Fruit fly (Drosophila melanogaster): ENCODE results near the gene Meics.

The Meics gene

dm6 chr3L:13934902-13935301 is 29.6 kb downstream of the Meics start (continued):
- TF ChIP-seq CG1529 (GFP tag; optimal IDR thresholded peaks at IDR 0.05) = no peak
- no peak for TF ChIP-seq prd (optimal IDR thresholded peaks at IDR 0.05)
- TF ChIP-seq prd (GFP tag; IDR thresholded peaks at IDR 0.05) = no peak
- no peak for TF ChIP-seq hkb (optimal IDR thresholded peaks at IDR 0.05)
- peak; percentile 39; the same call in 1 of the 2 replicates for TF ChIP-seq hkb (GFP tag; IDR thresholded peaks at IDR 0.05)
- no peak for TF ChIP-seq pnt (GFP tag; optimal IDR thresholded peaks at IDR 0.05)
- TF ChIP-seq caup (GFP tag; optimal IDR thresholded peaks at IDR 0.05; ENCODE audit: severe bottlenecking) = no peak
- TF ChIP-seq dm (GFP tag; optimal IDR thresholded peaks at IDR 0.05) = no peak
- TF ChIP-seq Max (GFP tag; optimal IDR thresholded peaks at IDR 0.05) = no peak
- peak; percentile 96 for TF ChIP-seq CG3163 (GFP tag; optimal IDR thresholded peaks at IDR 0.05)
- no peak for TF ChIP-seq mam (GFP tag; optimal IDR thresholded peaks at IDR 0.05)
- TF ChIP-seq Asciz (GFP tag; optimal IDR thresholded peaks at IDR 0.05) = no peak
- TF ChIP-seq CG30403 (GFP tag; optimal IDR thresholded peaks at IDR 0.05) = no peak
- no peak for TF ChIP-seq CG3838 (GFP tag; optimal IDR thresholded peaks at IDR 0.05)
- TF ChIP-seq wdn (GFP tag; IDR thresholded peaks at IDR 0.05) = 0 out of 2 replicates have a peak, but pooled peaks have one; percentile 18
- no peak for TF ChIP-seq CG10209 (GFP tag; optimal IDR thresholded peaks at IDR 0.05)
- no peak for TF ChIP-seq dmrt11E (tag; optimal IDR thresholded peaks at IDR 0.05)
- TF ChIP-seq croc (GFP tag; conservative IDR thresholded peaks at IDR 0.05) = no peak
- no peak for TF ChIP-seq HLHmδ (GFP tag; optimal IDR thresholded peaks at IDR 0.05)
- TF ChIP-seq dimm (GFP tag; IDR thresholded peaks at IDR 0.05) = no peak
- TF ChIP-seq Pdp1 (GFP tag; optimal IDR thresholded peaks at IDR 0.05) = no peak
- TF ChIP-seq CG43689 (GFP tag; IDR thresholded peaks at IDR 0.05) = no peak
- no peak for TF ChIP-seq Ravus (GFP tag; IDR thresholded peaks at IDR 0.05)
- TF ChIP-seq BEAF-32 (GFP tag; optimal IDR thresholded peaks at IDR 0.05) = no peak
- TF ChIP-seq unc-4 (GFP tag; IDR thresholded peaks at IDR 0.05; ENCODE audit: partially characterized antibody) = no peak
- TF ChIP-seq CG17186 (GFP tag; optimal IDR thresholded peaks at IDR 0.05) = no peak
- TF ChIP-seq sens (GFP tag) = peak; percentile 57
- no peak for TF ChIP-seq CG11398 (GFP tag; optimal IDR thresholded peaks at IDR 0.05)
- TF ChIP-seq CG14710 (tag; optimal IDR thresholded peaks at IDR 0.05) = no peak
- no peak for TF ChIP-seq CG33213 (GFP tag; optimal IDR thresholded peaks at IDR 0.05)
- TF ChIP-seq jumu (GFP tag; optimal IDR thresholded peaks at IDR 0.05) = no peak
- TF ChIP-seq Eip74EF (GFP tag; optimal IDR thresholded peaks at IDR 0.05) = peak in 1 of 2 experiments; percentile 22
- peak; percentile 79 for TF ChIP-seq CG5180 (GFP tag; optimal IDR thresholded peaks at IDR 0.05)
- no peak for TF ChIP-seq Fer3 (tag; optimal IDR thresholded peaks at IDR 0.05)
- TF ChIP-seq odd (GFP tag; optimal IDR thresholded peaks at IDR 0.05) = peak; percentile 7
- TF ChIP-seq CG4730 (GFP tag; IDR thresholded peaks at IDR 0.05) = no peak
- no peak for TF ChIP-seq CG17912 (GFP tag; optimal IDR thresholded peaks at IDR 0.05)
- no peak for TF ChIP-seq gce (GFP tag; IDR thresholded peaks at IDR 0.05)
- TF ChIP-seq CG6272 (GFP tag; IDR thresholded peaks at IDR 0.05) = no peak
- TF ChIP-seq gt (GFP tag; IDR thresholded peaks at IDR 0.05) = no peak
- no peak for TF ChIP-seq B-H2 (GFP tag; optimal IDR thresholded peaks at IDR 0.05)
- no peak for TF ChIP-seq CG15269 (tag; optimal IDR thresholded peaks at IDR 0.05)
- no peak for TF ChIP-seq bowl (GFP tag; IDR thresholded peaks at IDR 0.05)
- TF ChIP-seq sqz (GFP tag; optimal IDR thresholded peaks at IDR 0.05) = peak; percentile 63
- no peak for TF ChIP-seq B-H1 (GFP tag; IDR thresholded peaks at IDR 0.05)
- TF ChIP-seq Trl (optimal IDR thresholded peaks at IDR 0.05) = peak; percentile 51 to 56
- no peak for TF ChIP-seq Trl (GFP tag; optimal IDR thresholded peaks at IDR 0.05)
- TF ChIP-seq D19A (tag; optimal IDR thresholded peaks at IDR 0.05) = no peak
- TF ChIP-seq sr (GFP tag; IDR thresholded peaks at IDR 0.05) = no peak
- TF ChIP-seq Hr78 (GFP tag; optimal IDR thresholded peaks at IDR 0.05) = peak in 1 of 2 experiments; percentile 49

Measured in whole organism, embryonic.